Worm (Caenorhabditis elegans): ENCODE results near the gene T01G6.10.

The T01G6.10 gene

DNA sequence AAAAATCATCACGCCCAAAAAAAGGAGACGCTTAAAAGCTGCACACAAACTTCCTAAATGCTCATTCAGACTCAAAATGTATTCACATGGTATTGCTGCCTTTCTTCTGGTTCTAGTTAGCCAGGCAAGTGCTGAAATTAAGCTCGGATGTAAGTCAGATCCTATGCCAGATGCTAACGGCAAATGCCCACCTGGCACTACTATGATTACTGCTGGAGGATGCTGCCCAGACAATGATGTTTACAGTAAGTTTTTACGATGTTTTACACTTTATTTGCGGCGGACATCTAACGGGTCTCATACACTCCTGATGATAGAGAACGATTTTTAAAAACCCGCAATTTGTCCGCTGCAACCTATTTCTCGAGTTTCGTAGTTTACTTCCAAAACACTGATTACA, 33.5 kb upstream of the T01G6.10 start, which contains the start of gene C14C6.5:
Gene C14C6.5, plus strand, starts transcription at position 58 of the 400 bp plus-strand sequence.
- TF ChIP-seq sem-4 (tag; optimal IDR thresholded peaks at IDR 0.05) = no peak
- no peak for TF ChIP-seq egl-27 (tag; optimal IDR thresholded peaks at IDR 0.05)
- no peak for TF ChIP-seq lsy-2 (tag; optimal IDR thresholded peaks at IDR 0.05)
- no peak for TF ChIP-seq lin-13 (GFP tag; optimal IDR thresholded peaks at IDR 0.05)
- no peak for TF ChIP-seq mdl-1 (tag; optimal IDR thresholded peaks at IDR 0.05)

DNA sequence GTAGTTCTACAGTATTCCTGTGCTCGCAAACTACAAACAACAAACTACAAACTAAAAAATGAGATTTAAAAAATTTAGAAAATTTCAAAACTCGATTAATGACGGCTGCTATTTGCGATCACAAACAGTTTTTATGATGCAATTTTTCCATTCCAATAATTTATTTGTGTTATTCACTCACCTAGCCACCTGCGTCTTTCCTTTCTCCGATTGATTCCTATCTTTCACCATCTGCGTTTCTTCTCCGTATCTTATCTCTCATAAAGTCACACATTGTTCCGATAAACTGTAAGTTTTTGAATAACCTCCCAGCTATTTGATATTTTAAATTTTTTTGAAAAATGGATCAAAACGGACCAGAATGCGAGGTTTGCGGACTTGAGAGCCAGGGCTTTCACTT, 31.2 kb upstream of the T01G6.10 start, which contains the start of gene nhr-132:
Gene nhr-132, plus strand, starts transcription at position 271 of the 400 bp plus-strand sequence.
- TF ChIP-seq sem-4 (tag; optimal IDR thresholded peaks at IDR 0.05) (no peak), sma-3 (GFP tag; optimal IDR thresholded peaks at IDR 0.05) (peak; percentile 21), ztf-1 (GFP tag; conservative IDR thresholded peaks at IDR 0.05) (no peak), nhr-23 (tag; optimal IDR thresholded peaks at IDR 0.05) (no peak), lin-39 (tag; optimal IDR thresholded peaks at IDR 0.05) (no peak), alr-1 (tag; optimal IDR thresholded peaks at IDR 0.05) (no peak), sma-9 (GFP tag; optimal IDR thresholded peaks at IDR 0.05) (peak; percentile 88), sma-9 (tag; optimal IDR thresholded peaks at IDR 0.05) (no peak), elt-1 (tag; optimal IDR thresholded peaks at IDR 0.05) (no peak), mdl-1 (tag; optimal IDR thresholded peaks at IDR 0.05) (no peak), ceh-16 (tag; optimal IDR thresholded peaks at IDR 0.05) (no peak), lsy-2 (tag; optimal IDR thresholded peaks at IDR 0.05) (peak in 1 of 2 experiments; percentile 38), ceh-82 (tag; optimal IDR thresholded peaks at IDR 0.05) (no peak), zag-1 (tag; optimal IDR thresholded peaks at IDR 0.05) (no peak), ZK546.5 (tag; optimal IDR thresholded peaks at IDR 0.05) (no peak), peb-1 (tag; optimal IDR thresholded peaks at IDR 0.05) (no peak), nhr-6 (tag; optimal IDR thresholded peaks at IDR 0.05) (no peak), nhr-10 (tag; optimal IDR thresholded peaks at IDR 0.05) (no peak), F13H6.1 (tag; optimal IDR thresholded peaks at IDR 0.05) (peak; percentile 27), unc-55 (GFP tag; optimal IDR thresholded peaks at IDR 0.05) (no peak), nhr-12 (tag; optimal IDR thresholded peaks at IDR 0.05) (no peak), blmp-1 (tag; optimal IDR thresholded peaks at IDR 0.05; ENCODE audit: insufficient read depth) (no peak), mbf-1 (tag; optimal IDR thresholded peaks at IDR 0.05) (no peak), nhr-11 (tag; optimal IDR thresholded peaks at IDR 0.05) (no peak), ztf-11 (tag; optimal IDR thresholded peaks at IDR 0.05) (no peak), elt-3 (tag; optimal IDR thresholded peaks at IDR 0.05) (no peak), nhr-129 (tag; optimal IDR thresholded peaks at IDR 0.05) (peak; percentile 91), aly-2 (tag; optimal IDR thresholded peaks at IDR 0.05) (no peak), gmeb-1 (tag; optimal IDR thresholded peaks at IDR 0.05) (peak; percentile 32), dmd-4 (tag; optimal IDR thresholded peaks at IDR 0.05) (no peak), skn-1 (tag; optimal IDR thresholded peaks at IDR 0.05) (no peak), C34F6.9 (tag; optimal IDR thresholded peaks at IDR 0.05) (peak; percentile 20), crh-2 (tag; optimal IDR thresholded peaks at IDR 0.05) (peak; percentile 29), unc-62 (GFP tag; optimal IDR thresholded peaks at IDR 0.05) (no peak), mab-5 (tag; optimal IDR thresholded peaks at IDR 0.05) (no peak), ama-1 (optimal IDR thresholded peaks at IDR 0.05) (no peak), nhr-21 (tag; optimal IDR thresholded peaks at IDR 0.05) (no peak), nhr-237 (tag; optimal IDR thresholded peaks at IDR 0.05) (no peak), fos-1 (tag; optimal IDR thresholded peaks at IDR 0.05) (peak; percentile 37), unc-39 (tag; optimal IDR thresholded peaks at IDR 0.05) (no peak), ztf-4 (tag; optimal IDR thresholded peaks at IDR 0.05) (no peak), R02D3.7 (tag; optimal IDR thresholded peaks at IDR 0.05) (no peak), lin-11 (tag; optimal IDR thresholded peaks at IDR 0.05) (no peak), lin-13 (GFP tag; optimal IDR thresholded peaks at IDR 0.05) (no peak), Y55F3AM.14 (GFP tag; optimal IDR thresholded peaks at IDR 0.05) (no peak), egl-27 (tag; optimal IDR thresholded peaks at IDR 0.05) (no peak), nhr-25 (tag; optimal IDR thresholded peaks at IDR 0.05) (peak; percentile 48), snpc-4 (tag; optimal IDR thresholded peaks at IDR 0.05) (no peak), nhr-77 (tag; optimal IDR thresholded peaks at IDR 0.05) (no peak)

Measured in whole organism, L2 larva.